Worm (Caenorhabditis elegans) whole organism, early embryonic: ENCODE measurements around the gene C13A10.1.

Source experiments
- B0310.2 ChIP-seq: sonication (generic microtip); optimal IDR thresholded peaks from 2 replicates; lab custom pipeline; 2016; ENCODE audit warnings: mild to moderate bottlenecking, missing genetic modification characterization, missing compliant biosample characterization
- aly-1 ChIP-seq: sonication (generic microtip); optimal IDR thresholded peaks from 2 replicates; lab custom pipeline; 2016; ENCODE audit warnings: missing genetic modification characterization, missing compliant biosample characterization
- ama-1 ChIP-seq: fragments of 150-350 bp; optimal IDR thresholded peaks from 2 replicates; lab custom pipeline; 2014
- ceh-36 ChIP-seq: sonication (generic microtip); optimal IDR thresholded peaks from 2 replicates; lab custom pipeline; 2016; ENCODE audit warnings: missing genetic modification characterization, inconsistent platforms, missing compliant biosample characterization
- ets-7 ChIP-seq: sonication (generic microtip); optimal IDR thresholded peaks from 2 replicates; lab custom pipeline; 2016; ENCODE audit warnings: missing genotype, missing genetic modification characterization, missing compliant biosample characterization
- hmbx-1 ChIP-seq: sonication (generic microtip); optimal IDR thresholded peaks from 2 replicates; lab custom pipeline; 2016; ENCODE audit warnings: mild to moderate bottlenecking, missing genetic modification characterization, missing compliant biosample characterization
- hmg-4 ChIP-seq: fragments of 200-800 bp; sonication (Bioruptor generic); optimal IDR thresholded peaks from 2 replicates; lab custom pipeline; 2018; ENCODE audit warnings: mild to moderate bottlenecking, missing genetic modification characterization, missing compliant biosample characterization
- hnd-1 ChIP-seq: sonication (generic microtip); optimal IDR thresholded peaks from 2 replicates; lab custom pipeline; 2016; ENCODE audit warnings: missing genetic modification characterization, missing compliant biosample characterization
- sea-1 ChIP-seq: fragments of 200-800 bp; sonication (Bioruptor generic); conservative IDR thresholded peaks from 2 replicates; pipeline ENCODE4 v1.3.6; 2022; ENCODE audit warnings: missing genetic modification characterization, missing compliant biosample characterization
- tra-4 ChIP-seq: sonication (generic microtip); optimal IDR thresholded peaks from 2 replicates; lab custom pipeline; 2017; ENCODE audit warnings: missing genetic modification characterization, missing compliant biosample characterization

DNA sequence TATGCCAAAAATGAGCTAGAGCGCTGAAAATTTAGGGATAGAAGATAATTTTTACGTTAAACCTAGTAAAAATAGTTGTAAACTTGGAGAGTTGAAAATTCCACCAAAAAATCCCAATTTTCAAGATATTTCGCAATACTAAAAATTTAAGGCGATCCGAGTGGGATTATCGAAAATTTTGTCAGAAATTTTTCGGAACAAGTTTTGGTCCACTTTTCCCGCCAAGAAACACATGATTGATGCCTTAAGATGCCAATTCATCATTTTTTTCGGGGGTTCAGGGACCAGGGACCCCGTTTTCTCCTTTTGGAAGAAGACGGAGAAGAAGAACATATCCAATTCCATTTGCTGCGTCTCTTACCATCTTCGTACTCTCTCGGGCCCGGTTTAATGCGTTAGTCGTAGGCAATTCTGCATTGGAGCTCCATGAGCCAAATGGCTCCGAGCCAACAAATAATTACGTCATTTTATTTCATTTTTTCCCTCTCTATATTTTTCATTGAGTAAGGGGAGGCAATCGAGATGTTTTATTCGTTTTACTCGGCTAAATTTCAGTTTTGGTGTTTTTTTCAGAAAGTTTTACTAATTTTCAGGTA is 10.8 kb downstream of the C13A10.1 start:
- TF ChIP-seq hmg-4, result no peak
- TF ChIP-seq ama-1 (lab: Kevin White, UChicago), result no peak
- no peak for TF ChIP-seq tra-4 (tag; lab: Kevin White, UChicago)
- no peak for TF ChIP-seq aly-1 (tag; lab: Kevin White, UChicago)
- TF ChIP-seq sea-1, result no peak
- no peak for TF ChIP-seq ceh-36
- TF ChIP-seq ets-7 (tag; lab: Kevin White, UChicago), result no peak
- no peak for TF ChIP-seq hmbx-1 (tag; lab: Kevin White, UChicago)
- TF ChIP-seq hnd-1 (tag; lab: Kevin White, UChicago), result no peak
- no peak for TF ChIP-seq B0310.2 (tag; lab: Kevin White, UChicago)
